Worm (Caenorhabditis elegans) whole organism, L4 larva: ENCODE data around the gene str-41.
A peak's percentile ranks its signal among the peaks of the same experiment; 100 is the strongest.

Experiments
- F10B5.3 ChIP-seq: sonication (generic microtip); optimal IDR thresholded peaks from 2 replicates; lab custom pipeline; 2016; ENCODE audit warnings: mild to moderate bottlenecking, missing genetic modification characterization, missing compliant biosample characterization
- F44E2.7 ChIP-seq: fragments of 200-800 bp; sonication (Bioruptor generic); IDR thresholded peaks from 2 replicates; pipeline ENCODE4 v2.1.2; 2022; ENCODE audit warnings: missing genetic modification characterization, missing compliant biosample characterization
- R02D3.7 ChIP-seq: fragments of 150-350 bp; sonication (generic microtip); optimal IDR thresholded peaks from 3 replicates; lab custom pipeline; 2014; ENCODE audit warnings: missing biosample characterization, missing genetic modification characterization
- T26A8.4 ChIP-seq: fragments of 200-800 bp; sonication (Bioruptor generic); IDR thresholded peaks from 2 replicates; pipeline ENCODE4 v1.3.6; 2022; ENCODE audit warnings: missing genetic modification characterization, missing compliant biosample characterization
- Y5F2A.4 ChIP-seq: fragments of 200-800 bp; sonication (Bioruptor generic); optimal IDR thresholded peaks from 2 replicates; lab custom pipeline; 2018; ENCODE audit warnings: mild to moderate bottlenecking, missing genetic modification characterization, missing compliant biosample characterization
- Y75B8A.6 ChIP-seq: fragments of 200-800 bp; sonication (Bioruptor generic); IDR thresholded peaks from 2 replicates; pipeline ENCODE4 v1.3.6; 2022; ENCODE audit warnings: missing genetic modification reagents, missing genetic modification characterization, missing compliant biosample characterization
- aha-1 ChIP-seq: fragments of 150-350 bp; peaks from one replicate; lab custom pipeline; 2014; ENCODE audit warnings: missing biosample characterization, missing genetic modification characterization
- aly-2 ChIP-seq: sonication (generic microtip); optimal IDR thresholded peaks from 2 replicates; lab custom pipeline; 2018; ENCODE audit warnings: missing biosample characterization, missing genetic modification characterization
- ama-1 ChIP-seq: fragments of 150-350 bp; optimal IDR thresholded peaks from 2 replicates; lab custom pipeline; 2014; ENCODE audit warnings: inconsistent platforms, mixed read lengths
- ceh-20 ChIP-seq: fragments of 200-800 bp; sonication (Bioruptor generic); IDR thresholded peaks from 2 replicates; pipeline ENCODE4 v1.3.6; 2022; ENCODE audit warnings: missing genetic modification reagents, missing genetic modification characterization, missing compliant biosample characterization
- cey-2 ChIP-seq: sonication (generic microtip); optimal IDR thresholded peaks from 3 replicates; lab custom pipeline; 2017; ENCODE audit warnings: missing genetic modification characterization, mild to moderate bottlenecking, missing compliant biosample characterization, antibody characterized with exemption, borderline replicate concordance; ENCODE audit not compliant: insufficient read depth
- daf-8 ChIP-seq: fragments of 200-800 bp; sonication (Bioruptor generic); IDR thresholded peaks from 2 replicates; pipeline ENCODE4 v1.3.6; 2022; ENCODE audit warnings: missing genetic modification characterization, missing compliant biosample characterization
- dmd-6 ChIP-seq: fragments of 200-800 bp; sonication (Bioruptor generic); IDR thresholded peaks from 2 replicates; pipeline ENCODE4 v1.3.6; 2022; ENCODE audit warnings: missing genetic modification reagents, missing genetic modification characterization, missing compliant biosample characterization
- dmd-8 ChIP-seq: fragments of 200-800 bp; sonication (Bioruptor generic); IDR thresholded peaks from 2 replicates; pipeline ENCODE4 v1.3.6; 2022; ENCODE audit warnings: missing genetic modification characterization, missing compliant biosample characterization
- dmd-9 ChIP-seq: fragments of 200-800 bp; sonication (Bioruptor generic); IDR thresholded peaks from 2 replicates; pipeline ENCODE4 v1.3.6; 2022; ENCODE audit warnings: missing genetic modification reagents, missing genetic modification characterization, missing compliant biosample characterization
- dpl-1 ChIP-seq: fragments of 150-350 bp; optimal IDR thresholded peaks from 2 replicates; lab custom pipeline; 2014; ENCODE audit warnings: missing biosample characterization, missing genetic modification reagents, missing genetic modification characterization
- duxl-1 ChIP-seq: sonication (generic microtip); optimal IDR thresholded peaks from 2 replicates; lab custom pipeline; 2016; ENCODE audit warnings: mild to moderate bottlenecking, missing genetic modification characterization, moderate library complexity, missing compliant biosample characterization; ENCODE audit not compliant: poor library complexity
- egl-43 ChIP-seq: fragments of 200-800 bp; sonication (Bioruptor generic); IDR thresholded peaks from 2 replicates; pipeline ENCODE4 v1.3.6; 2022; ENCODE audit warnings: missing genetic modification reagents, missing genetic modification characterization, missing compliant biosample characterization
- gei-8 ChIP-seq: fragments of 200-800 bp; sonication (Bioruptor generic); optimal IDR thresholded peaks from 2 replicates; lab custom pipeline; 2018; ENCODE audit warnings: mild to moderate bottlenecking, missing genetic modification characterization, missing compliant biosample characterization
- hif-1 ChIP-seq, 2 experiments: sonication (generic microtip); optimal IDR thresholded peaks; 2 replicates each; lab custom pipeline; 2016 to 2017; ENCODE audit warnings: missing compliant biosample characterization in 2 of 2, missing genetic modification characterization in 2 of 2, missing genetic modification reagents in 2 of 2, missing genotype in 2 of 2, mild to moderate bottlenecking in 1 of 2
- hlh-11 ChIP-seq: fragments of 200-800 bp; sonication (Bioruptor generic); optimal IDR thresholded peaks from 2 replicates; lab custom pipeline; 2018; ENCODE audit warnings: mild to moderate bottlenecking, missing genetic modification characterization, missing compliant biosample characterization
- hlh-30 ChIP-seq: sonication (generic microtip); optimal IDR thresholded peaks from 2 replicates; lab custom pipeline; 2017; ENCODE audit warnings: antibody characterized with exemption, mild to moderate bottlenecking, missing genetic modification characterization, missing compliant biosample characterization; ENCODE audit not compliant: insufficient read depth
- lim-7 ChIP-seq: fragments of 200-800 bp; sonication (Bioruptor generic); IDR thresholded peaks from 2 replicates; pipeline ENCODE4 v1.3.6; 2022; ENCODE audit warnings: missing genetic modification characterization, missing compliant biosample characterization
- lin-13 ChIP-seq: fragments of 150-350 bp; optimal IDR thresholded peaks from 2 replicates; lab custom pipeline; 2014; ENCODE audit warnings: missing biosample characterization, missing genetic modification reagents, missing genetic modification characterization
- lir-3 ChIP-seq: sonication (generic microtip); optimal IDR thresholded peaks from 2 replicates; lab custom pipeline; 2016; ENCODE audit warnings: mild to moderate bottlenecking, missing genetic modification characterization, missing compliant biosample characterization
- lsy-2 ChIP-seq, 2 experiments: fragments of 150-350 bp in 1 of 2; sonication (generic microtip) in 1 of 2; optimal IDR thresholded peaks; 2 replicates each; lab custom pipeline; 2014 to 2017; ENCODE audit warnings: missing biosample characterization in 2 of 2, missing genetic modification characterization in 2 of 2
- madf-9 ChIP-seq: fragments of 200-800 bp; sonication (Bioruptor generic); conservative IDR thresholded peaks from 2 replicates; pipeline ENCODE4 v1.3.6; 2022; ENCODE audit warnings: missing genetic modification reagents, missing genetic modification characterization, missing compliant biosample characterization
- mdl-1 ChIP-seq, 2 experiments: fragments of 150-350 bp in 1 of 2; sonication (generic microtip) in 1 of 2; optimal IDR thresholded peaks; 2 replicates each; lab custom pipeline; 2014 to 2017; ENCODE audit warnings: missing biosample characterization in 2 of 2, missing genetic modification characterization in 2 of 2
- mep-1 ChIP-seq: fragments of 150-350 bp; sonication (generic microtip); optimal IDR thresholded peaks from 3 replicates; lab custom pipeline; 2014; ENCODE audit warnings: missing biosample characterization, missing genetic modification characterization
- mxl-2 ChIP-seq: fragments of 200-800 bp; sonication (Bioruptor generic); conservative IDR thresholded peaks from 2 replicates; pipeline ENCODE4 v1.3.6; 2022; ENCODE audit warnings: missing genetic modification reagents, missing genetic modification characterization, missing compliant biosample characterization
- mxl-3 ChIP-seq: fragments of 200-800 bp; sonication (Bioruptor generic); optimal IDR thresholded peaks from 2 replicates; lab custom pipeline; 2018; ENCODE audit warnings: mild to moderate bottlenecking, missing genetic modification characterization, missing compliant biosample characterization
- nhr-11 ChIP-seq: fragments of 150-350 bp; optimal IDR thresholded peaks from 2 replicates; lab custom pipeline; 2014; ENCODE audit warnings: missing biosample characterization, missing genetic modification characterization
- nhr-111 ChIP-seq: fragments of 200-800 bp; sonication (Bioruptor generic); optimal IDR thresholded peaks from 2 replicates; lab custom pipeline; 2018; ENCODE audit warnings: mild to moderate bottlenecking, missing genetic modification characterization, missing compliant biosample characterization
- nhr-25 ChIP-seq: sonication (generic microtip); optimal IDR thresholded peaks from 2 replicates; lab custom pipeline; 2017; ENCODE audit warnings: missing genetic modification characterization, mild to moderate bottlenecking, missing compliant biosample characterization, antibody characterized with exemption, moderate library complexity, borderline replicate concordance; ENCODE audit not compliant: insufficient read depth
- nhr-28 ChIP-seq: fragments of 150-350 bp; optimal IDR thresholded peaks from 2 replicates; lab custom pipeline; 2014; ENCODE audit warnings: missing biosample characterization, missing genetic modification characterization
- nhr-41 ChIP-seq: fragments of 200-800 bp; sonication (Bioruptor generic); IDR thresholded peaks from 2 replicates; pipeline ENCODE4 v1.3.6; 2022; ENCODE audit warnings: missing genetic modification reagents, missing genetic modification characterization, missing compliant biosample characterization
- nhr-48 ChIP-seq: sonication (generic microtip); optimal IDR thresholded peaks from 2 replicates; lab custom pipeline; 2016; ENCODE audit warnings: mild to moderate bottlenecking, missing genetic modification characterization, missing compliant biosample characterization
- snpc-4 ChIP-seq: fragments of 150-350 bp; optimal IDR thresholded peaks from 2 replicates; lab custom pipeline; 2014; ENCODE audit warnings: missing biosample characterization, missing genetic modification characterization
- unc-62 ChIP-seq, 3 experiments: fragments of 150-350 bp in 1 of 3; sonication (generic microtip); optimal IDR thresholded peaks in 2 of 3; peaks in 1 of 3; 1 replicate in 1 of 3; 2 replicates in 2 of 3; lab custom pipeline; 2014 to 2017; ENCODE audit warnings: missing biosample characterization in 3 of 3, missing genetic modification characterization in 3 of 3, missing genetic modification reagents in 3 of 3, missing genotype in 1 of 3
- zag-1 ChIP-seq: fragments of 150-350 bp; optimal IDR thresholded peaks from 2 replicates; lab custom pipeline; 2014; ENCODE audit warnings: missing biosample characterization, missing genetic modification characterization

Gene str-41

DNA sequence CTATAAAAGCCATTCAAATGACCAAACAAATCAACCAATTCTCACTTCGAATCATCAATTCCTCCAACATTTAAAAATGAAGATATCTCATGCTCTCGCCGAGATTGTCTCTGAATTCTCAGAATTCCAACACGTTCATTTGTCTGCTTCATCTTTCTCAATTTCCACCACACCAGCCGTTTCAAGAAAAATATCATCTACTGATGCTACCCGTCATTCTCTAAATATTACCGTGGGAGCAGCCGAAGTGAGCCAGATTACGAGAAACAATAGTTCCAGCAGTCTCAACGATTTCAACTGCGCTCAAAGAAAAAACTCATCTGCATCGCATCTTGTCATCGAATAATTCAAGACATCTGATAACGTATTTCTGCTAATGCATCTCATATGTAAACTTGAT, 3.1 kb downstream of the str-41 start, which contains the start of gene F18E3.12:
Gene F18E3.12 (plus strand): TSS at position 77 of the 400 bp plus-strand sequence.
- TF ChIP-seq nhr-48 (tag; lab: Kevin White, UChicago) (no peak), ama-1 (lab: Kevin White, UChicago) (peak; percentile 96)

ce11 chrV:7415780-7416428, 4.1 kb downstream of the str-41 start, which contains the start of gene F18E3.13:
Gene F18E3.13, plus strand, starts transcription at chrV:7416164.
- TF ChIP-seq aha-1 (tag; lab: Kevin White, UChicago) (peak; percentile 67), mdl-1 (tag; optimal IDR thresholded peaks at IDR 0.05; lab: Kevin White, UChicago) (peak; percentile 56 to 88), duxl-1 (tag; lab: Kevin White, UChicago) (peak; percentile 36), lim-7 (GFP tag; lab: Robert Waterston, UW) (no peak), R02D3.7 (tag; lab: Kevin White, UChicago) (no peak), dmd-9 (no peak), gei-8 (GFP tag; lab: Kevin White, UChicago) (peak; percentile 37), aly-2 (tag; lab: Kevin White, UChicago) (no peak), hlh-30 (peak; percentile 77), dmd-8 (no peak), nhr-28 (tag; lab: Kevin White, UChicago) (peak; percentile 84), nhr-11 (tag; lab: Kevin White, UChicago) (no peak), hif-1 (tag; optimal IDR thresholded peaks at IDR 0.05; lab: Kevin White, UChicago) (peak; percentile 19 to 60), dpl-1 (peak; percentile 9), mxl-2 (GFP tag; lab: Robert Waterston, UW) (0 out of 2 replicates have a peak, but pooled peaks have one; percentile 22), egl-43 (no peak), nhr-25 (tag; lab: Kevin White, UChicago) (peak; percentile 58), Y5F2A.4 (GFP tag; lab: Kevin White, UChicago) (no peak), nhr-41 (GFP tag; lab: Robert Waterston, UW) (no peak), mep-1 (tag; lab: Kevin White, UChicago) (peak; percentile 54), cey-2 (peak; percentile 50), mxl-3 (peak; percentile 72), unc-62 (GFP tag; optimal IDR thresholded peaks at IDR 0.05 in 1 of 2; lab: Kevin White, UChicago) (peak in 1 of 2 experiments; percentile 55), unc-62 (tag; optimal IDR thresholded peaks at IDR 0.05; lab: Kevin White, UChicago) (no peak), nhr-48 (tag; lab: Kevin White, UChicago) (peak; percentile 91), nhr-111 (GFP tag; lab: Kevin White, UChicago) (no peak), T26A8.4 (GFP tag; lab: Robert Waterston, UW) (peak; percentile 45; the same call in 1 of the 2 replicates), ceh-20 (no peak; the same call in 1 of the 2 replicates), dmd-6 (GFP tag; lab: Robert Waterston, UW) (peak; percentile 64), lir-3 (tag; lab: Kevin White, UChicago) (no peak), zag-1 (no peak), lin-13 (GFP tag; lab: Kevin White, UChicago) (no peak), ama-1 (lab: Kevin White, UChicago) (peak; percentile 93), hlh-11 (tag; lab: Kevin White, UChicago) (peak; percentile 84), madf-9 (peak; percentile 24; the same call in 1 of the 2 replicates), lsy-2 (tag; optimal IDR thresholded peaks at IDR 0.05; lab: Kevin White, UChicago) (peak in 1 of 2 experiments; percentile 57), Y75B8A.6 (no peak), F44E2.7 (GFP tag; lab: Robert Waterston, UW) (no peak), snpc-4 (no peak), daf-8 (GFP tag; lab: Robert Waterston, UW) (no peak), F10B5.3 (no peak)
